Fruit fly (Drosophila melanogaster) whole organism, pupa: ENCODE measurements around the gene tadr.
A peak's percentile ranks its signal among the peaks of the same experiment; 100 is the strongest.

Experiments used
- CG10348 ChIP-seq: fragments of 200-800 bp; sonication (Bioruptor generic); IDR thresholded peaks from 2 replicates; pipeline ENCODE4 v1.3.6; 2022; ENCODE audit warnings: missing biosample characterization, missing genetic modification characterization
- CG12605 ChIP-seq: fragments of 200-800 bp; sonication (Bioruptor generic); IDR thresholded peaks from 2 replicates; pipeline ENCODE4 v1.3.6; 2022; ENCODE audit warnings: missing biosample characterization, missing genetic modification characterization
- CG13204 ChIP-seq: fragments of 200-800 bp; sonication (Bioruptor generic); optimal IDR thresholded peaks from 2 replicates; lab custom pipeline; 2018; ENCODE audit warnings: missing biosample characterization, mild to moderate bottlenecking, missing genetic modification characterization, moderate library complexity
- CG14655 ChIP-seq: fragments of 200-800 bp; sonication (Bioruptor generic); optimal IDR thresholded peaks from 3 replicates; lab custom pipeline; 2017; ENCODE audit warnings: mild to moderate bottlenecking, missing biosample characterization, missing genetic modification reagents, missing genetic modification characterization
- CG15710 ChIP-seq: fragments of 200-800 bp; sonication (Bioruptor generic); optimal IDR thresholded peaks from 2 replicates; lab custom pipeline; 2018; ENCODE audit warnings: missing biosample characterization, mild to moderate bottlenecking, missing genetic modification characterization, moderate library complexity
- CG17806 ChIP-seq: fragments of 200-800 bp; sonication (Bioruptor generic); optimal IDR thresholded peaks from 2 replicates; lab custom pipeline; 2018; ENCODE audit warnings: missing biosample characterization, mild to moderate bottlenecking, missing genetic modification characterization, moderate library complexity
- CG32121 ChIP-seq: fragments of 200-800 bp; sonication (Bioruptor generic); IDR thresholded peaks from 2 replicates; pipeline ENCODE4 v1.3.6; 2022; ENCODE audit warnings: missing biosample characterization, missing genetic modification characterization
- CG34367 ChIP-seq: fragments of 200-800 bp; sonication (Bioruptor generic); optimal IDR thresholded peaks from 2 replicates; lab custom pipeline; 2018; ENCODE audit warnings: missing biosample characterization, mild to moderate bottlenecking, missing genetic modification characterization
- CG4496 ChIP-seq: fragments of 200-800 bp; sonication (Bioruptor generic); IDR thresholded peaks from 3 replicates; pipeline ENCODE4 v1.3.6; 2022; ENCODE audit warnings: missing biosample characterization, missing genetic modification characterization
- CG8159 ChIP-seq: fragments of 200-800 bp; sonication (Bioruptor generic); optimal IDR thresholded peaks from 3 replicates; lab custom pipeline; 2018; ENCODE audit warnings: missing biosample characterization, mild to moderate bottlenecking, missing genetic modification characterization, moderate library complexity
- CG8301 ChIP-seq: fragments of 200-800 bp; sonication (Bioruptor generic); optimal IDR thresholded peaks from 2 replicates; lab custom pipeline; 2018; ENCODE audit warnings: missing biosample characterization, mild to moderate bottlenecking, missing genetic modification characterization
- CG9948 ChIP-seq: fragments of 200-800 bp; sonication (Bioruptor generic); optimal IDR thresholded peaks from 2 replicates; lab custom pipeline; 2018; ENCODE audit warnings: missing biosample characterization, mild to moderate bottlenecking, missing genetic modification characterization, moderate library complexity
- D1 ChIP-seq: fragments of 200-800 bp; sonication (Bioruptor generic); optimal IDR thresholded peaks from 2 replicates; lab custom pipeline; 2018; ENCODE audit warnings: missing biosample characterization, mild to moderate bottlenecking, missing genetic modification characterization, moderate library complexity
- EcR ChIP-seq: fragments of 200-800 bp; sonication (Bioruptor generic); optimal IDR thresholded peaks from 3 replicates; lab custom pipeline; 2019; ENCODE audit warnings: missing biosample characterization, missing genetic modification characterization, mild to moderate bottlenecking, moderate library complexity, missing genetic modification reagents
- Ets98B ChIP-seq: fragments of 200-800 bp; sonication (Bioruptor generic); IDR thresholded peaks from 2 replicates; pipeline ENCODE4 v1.3.6; 2022; ENCODE audit warnings: missing biosample characterization, missing genetic modification characterization
- Pif1A ChIP-seq: fragments of 200-800 bp; sonication (Bioruptor generic); optimal IDR thresholded peaks from 3 replicates; lab custom pipeline; 2016; ENCODE audit warnings: missing biosample characterization, missing genetic modification characterization
- Pif1B ChIP-seq: fragments of 200-800 bp; sonication (Bioruptor generic); optimal IDR thresholded peaks from 3 replicates; lab custom pipeline; 2016; ENCODE audit warnings: missing biosample characterization, missing genetic modification characterization
- Snoo ChIP-seq: fragments of 200-800 bp; sonication (Bioruptor generic); optimal IDR thresholded peaks from 3 replicates; lab custom pipeline; 2017; ENCODE audit warnings: missing biosample characterization, mild to moderate bottlenecking, missing genetic modification characterization, inconsistent platforms
- fd96Ca ChIP-seq: fragments of 200-800 bp; sonication (Bioruptor generic); IDR thresholded peaks from 3 replicates; pipeline ENCODE4 v1.3.6; 2022; ENCODE audit warnings: missing biosample characterization, missing genetic modification characterization
- gl ChIP-seq: fragments of 200-800 bp; sonication (Bioruptor generic); optimal IDR thresholded peaks from 2 replicates; lab custom pipeline; 2018; ENCODE audit warnings: missing biosample characterization, mild to moderate bottlenecking, missing genetic modification characterization
- rn ChIP-seq: fragments of 200-800 bp; sonication (Bioruptor generic); IDR thresholded peaks from 2 replicates; pipeline ENCODE4 v1.3.6; 2022; ENCODE audit warnings: missing biosample characterization, missing genetic modification characterization

The tadr gene

dm6 chr2L:21097850-21098249 is 22.6 kb downstream of the tadr start:
- TF ChIP-seq CG13204 (GFP tag; lab: Kevin White, UChicago) (no peak), fd96Ca (GFP tag; lab: Robert Waterston, UW) (no peak), CG8301 (tag; lab: Kevin White, UChicago) (no peak), CG14655 (GFP tag; lab: Kevin White, UChicago) (no peak), EcR (GFP tag; lab: Kevin White, UChicago) (no peak)

- TF ChIP-seq CG8159 (tag; lab: Kevin White, UChicago): no peak
- peak; percentile 3 for TF ChIP-seq CG15710 (tag; lab: Kevin White, UChicago)
Observed at dm6 chr2L:21102399-21103108, 27.3 kb downstream of the tadr start, which contains the start of gene CG9257. Gene CG9257, plus strand, starts transcription at chr2L:21102743.

- TF ChIP-seq CG14655 (GFP tag; lab: Kevin White, UChicago): no peak
- no peak for TF ChIP-seq CG8301 (tag; lab: Kevin White, UChicago)
- TF ChIP-seq CG4496 (GFP tag; lab: Robert Waterston, UW): peak; percentile 49; the same call in 1 of the 3 replicates
Observed at dm6 chr2L:21104326-21104725, 29.1 kb downstream of the tadr start, which contains the start of the genes CG46307 and Nhe2. Gene CG46307, plus strand, starts transcription at chr2L:21104568. Gene Nhe2, plus strand, starts transcription at chr2L:21104568.

dm6 chr2L:21105127-21105526 is 29.9 kb downstream of the tadr start:
- TF ChIP-seq CG34367 (tag; lab: Kevin White, UChicago) (no peak), D1 (tag; lab: Kevin White, UChicago) (no peak), CG13204 (GFP tag; lab: Kevin White, UChicago) (no peak), CG12605 (no peak), CG10348 (no peak), rn (GFP tag; lab: Robert Waterston, UW) (no peak)

DNA sequence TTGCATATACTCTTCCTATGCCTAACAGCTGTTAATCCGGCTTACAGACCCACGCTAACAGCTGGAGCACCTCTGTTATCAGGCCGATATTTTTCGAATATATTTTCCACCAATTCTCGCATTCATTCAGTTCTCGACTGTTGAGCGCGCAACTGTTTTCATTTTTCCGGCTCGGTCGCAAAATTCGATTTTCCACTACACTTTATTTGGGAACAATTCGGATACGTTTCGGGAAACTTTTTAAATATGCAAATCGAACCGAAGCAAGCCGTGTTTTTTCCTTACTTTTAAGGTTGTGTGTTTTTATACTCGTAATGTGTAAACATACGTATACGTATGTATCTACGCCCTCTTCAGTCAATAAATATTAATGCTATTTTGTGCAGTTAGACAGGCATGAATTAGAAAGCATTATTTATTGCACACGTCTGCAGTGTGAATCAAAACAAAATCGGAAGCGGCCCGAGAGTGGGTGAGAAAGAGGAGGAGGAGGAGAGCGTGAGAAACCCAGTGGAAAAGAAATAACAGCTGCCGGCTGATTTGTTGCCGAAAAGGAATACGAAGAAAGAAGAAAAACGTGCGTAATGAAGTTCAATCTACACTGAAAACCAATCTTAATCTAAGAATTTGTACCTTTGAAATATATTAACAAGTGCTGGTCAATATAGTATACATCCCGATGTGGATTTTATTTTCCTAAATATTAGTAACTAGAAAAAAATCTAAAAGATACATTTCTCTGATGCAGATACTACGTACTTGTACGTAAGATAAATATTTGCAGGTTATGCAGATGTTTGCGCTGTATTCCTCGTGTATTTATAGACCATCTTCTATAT is 32.7 kb downstream of the tadr start:
- TF ChIP-seq CG8159 (tag; lab: Kevin White, UChicago) (peak; percentile 17), CG8301 (tag; lab: Kevin White, UChicago) (peak; percentile 64), Snoo (no peak), D1 (tag; lab: Kevin White, UChicago) (no peak), CG4496 (GFP tag; lab: Robert Waterston, UW) (no peak), CG17806 (tag; lab: Kevin White, UChicago) (peak; percentile 27), fd96Ca (GFP tag; lab: Robert Waterston, UW) (no peak), CG32121 (GFP tag; lab: Robert Waterston, UW) (peak; percentile 13; the same call in 1 of the 2 replicates), Pif1B (GFP tag; lab: Kevin White, UChicago) (no peak), EcR (GFP tag; lab: Kevin White, UChicago) (no peak), CG34367 (tag; lab: Kevin White, UChicago) (no peak), CG13204 (GFP tag; lab: Kevin White, UChicago) (no peak), rn (GFP tag; lab: Robert Waterston, UW) (no peak), CG12605 (no peak), gl (tag; lab: Kevin White, UChicago) (no peak), Ets98B (GFP tag; lab: Robert Waterston, UW) (no peak), CG15710 (tag; lab: Kevin White, UChicago) (peak; percentile 12), CG14655 (GFP tag; lab: Kevin White, UChicago) (peak; percentile 56), CG10348 (no peak), CG9948 (tag; lab: Kevin White, UChicago) (peak; percentile 46), Pif1A (GFP tag; lab: Kevin White, UChicago) (peak; percentile 32)
- TF ChIP-seq, all 21 proteins: peak for 8

dm6 chr2L:21108759-21109282 is 33.6 kb downstream of the tadr start:
- TF ChIP-seq D1 (tag; lab: Kevin White, UChicago): peak; percentile 10
- peak; percentile 23; the same call in 1 of the 3 replicates for TF ChIP-seq CG4496 (GFP tag; lab: Robert Waterston, UW)
- TF ChIP-seq Pif1B (GFP tag; lab: Kevin White, UChicago): peak; percentile 28
- peak; percentile 18 for TF ChIP-seq CG34367 (tag; lab: Kevin White, UChicago)
- peak; percentile 61 for TF ChIP-seq CG14655 (GFP tag; lab: Kevin White, UChicago)
- no peak for TF ChIP-seq fd96Ca (GFP tag; lab: Robert Waterston, UW)
- TF ChIP-seq Pif1A (GFP tag; lab: Kevin White, UChicago): peak; percentile 22
- TF ChIP-seq CG9948 (tag; lab: Kevin White, UChicago): no peak
- peak; percentile 42 for TF ChIP-seq CG8159 (tag; lab: Kevin White, UChicago)
